Fruit fly (Drosophila melanogaster): Measurements from ENCODE around the gene mRpL15.

The mRpL15 gene

dm6 chr3L:20403493-20404379 is 32.3 kb downstream of the mRpL15 start:
- TF ChIP-seq Myc (optimal IDR thresholded peaks at IDR 0.05) (no peak), psq (optimal IDR thresholded peaks at IDR 0.05) (peak; percentile 45)

- TF ChIP-seq psq (optimal IDR thresholded peaks at IDR 0.05) (peak; percentile 83), insv (optimal IDR thresholded peaks at IDR 0.05) (no peak)
Measured at dm6 chr3L:20402665-20403492, 33.1 kb downstream of the mRpL15 start.

dm6 chr3L:20401026-20401912 is 34.7 kb downstream of the mRpL15 start, which contains the start of gene trbl:
trbl (minus strand) TSS chr3L:20401609.
- peak; percentile 89 for TF ChIP-seq psq (optimal IDR thresholded peaks at IDR 0.05)
- TF ChIP-seq Sin3A (optimal IDR thresholded peaks at IDR 0.05): no peak
- TF ChIP-seq ttk (optimal IDR thresholded peaks at IDR 0.05): no peak
- no peak for TF ChIP-seq h (optimal IDR thresholded peaks at IDR 0.05)
- TF ChIP-seq insv (optimal IDR thresholded peaks at IDR 0.05): peak; percentile 92

- TF ChIP-seq h (optimal IDR thresholded peaks at IDR 0.05): no peak
- peak; percentile 98 for TF ChIP-seq ttk (optimal IDR thresholded peaks at IDR 0.05)
- TF ChIP-seq psq (optimal IDR thresholded peaks at IDR 0.05): no peak
- no peak for TF ChIP-seq insv (optimal IDR thresholded peaks at IDR 0.05)
- no peak for TF ChIP-seq Sin3A (optimal IDR thresholded peaks at IDR 0.05)
- no peak for TF ChIP-seq Myc (optimal IDR thresholded peaks at IDR 0.05)
Measured at dm6 chr3L:20400515-20400914, 35.5 kb downstream of the mRpL15 start.

- TF ChIP-seq psq (optimal IDR thresholded peaks at IDR 0.05) (no peak), h (optimal IDR thresholded peaks at IDR 0.05) (no peak), ttk (optimal IDR thresholded peaks at IDR 0.05) (no peak), insv (optimal IDR thresholded peaks at IDR 0.05) (no peak), Myc (optimal IDR thresholded peaks at IDR 0.05) (no peak), Sin3A (optimal IDR thresholded peaks at IDR 0.05) (no peak)
Measured at dm6 chr3L:20399550-20400109, 36.4 kb downstream of the mRpL15 start.

dm6 chr3L:20398243-20399222 is 37.5 kb downstream of the mRpL15 start:
- TF ChIP-seq Myc (optimal IDR thresholded peaks at IDR 0.05): no peak
- no peak for TF ChIP-seq ttk (optimal IDR thresholded peaks at IDR 0.05)
- TF ChIP-seq insv (optimal IDR thresholded peaks at IDR 0.05): no peak
- no peak for TF ChIP-seq psq (optimal IDR thresholded peaks at IDR 0.05)
- TF ChIP-seq h (optimal IDR thresholded peaks at IDR 0.05): no peak
- no peak for TF ChIP-seq Sin3A (optimal IDR thresholded peaks at IDR 0.05)

DNA sequence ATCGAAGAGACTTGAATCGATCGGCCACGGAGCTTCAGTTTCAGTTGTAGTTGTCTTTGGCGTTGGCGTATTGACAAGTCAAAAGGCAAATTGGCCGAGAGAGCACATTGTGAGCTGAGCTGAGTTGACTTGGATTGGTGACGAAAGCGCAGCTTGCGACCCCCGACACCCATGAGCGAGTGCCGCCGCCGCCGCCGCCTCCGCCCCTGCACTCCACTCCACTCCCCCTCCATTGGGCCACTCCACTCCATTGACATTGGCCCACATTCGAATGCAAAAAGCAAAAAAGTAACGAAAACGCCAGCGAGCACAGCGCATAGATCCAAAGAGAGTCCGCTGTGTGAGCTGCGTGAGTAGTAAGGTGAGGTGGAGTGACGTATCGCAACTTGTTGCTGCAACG is 38.2 kb downstream of the mRpL15 start:
- TF ChIP-seq Myc (optimal IDR thresholded peaks at IDR 0.05) (no peak), Sin3A (optimal IDR thresholded peaks at IDR 0.05) (no peak), psq (optimal IDR thresholded peaks at IDR 0.05) (no peak), insv (optimal IDR thresholded peaks at IDR 0.05) (no peak), ttk (optimal IDR thresholded peaks at IDR 0.05) (no peak), h (optimal IDR thresholded peaks at IDR 0.05) (no peak)

DNA sequence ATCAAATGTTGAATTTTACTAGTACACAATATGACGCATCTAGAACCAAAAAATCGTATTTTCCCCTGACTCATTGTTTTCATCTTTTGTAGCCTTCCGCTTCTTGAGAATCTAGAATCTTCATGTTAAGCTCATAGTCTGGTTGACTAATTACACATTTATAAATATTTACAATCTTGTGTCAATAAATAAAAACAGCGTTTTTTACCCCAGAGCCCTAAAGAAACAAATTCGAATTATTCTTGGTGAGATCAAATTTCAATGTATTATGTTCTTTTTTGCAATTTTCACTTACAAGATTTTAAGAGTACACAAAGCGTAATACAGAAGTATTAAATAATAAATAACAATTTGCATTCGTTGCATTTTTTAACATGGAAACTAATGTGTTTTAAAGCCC is 40.0 kb downstream of the mRpL15 start:
- TF ChIP-seq psq (optimal IDR thresholded peaks at IDR 0.05): no peak
- TF ChIP-seq ttk (optimal IDR thresholded peaks at IDR 0.05): no peak
- no peak for TF ChIP-seq Sin3A (optimal IDR thresholded peaks at IDR 0.05)
- TF ChIP-seq Myc (optimal IDR thresholded peaks at IDR 0.05): no peak

- no peak for TF ChIP-seq ttk (optimal IDR thresholded peaks at IDR 0.05)
- no peak for TF ChIP-seq insv (optimal IDR thresholded peaks at IDR 0.05)
- TF ChIP-seq Sin3A (optimal IDR thresholded peaks at IDR 0.05): no peak
- no peak for TF ChIP-seq Myc (optimal IDR thresholded peaks at IDR 0.05)
- no peak for TF ChIP-seq h (optimal IDR thresholded peaks at IDR 0.05)
- TF ChIP-seq psq (optimal IDR thresholded peaks at IDR 0.05): no peak
Measured at dm6 chr3L:20395257-20395909, 40.6 kb downstream of the mRpL15 start.

- no peak for TF ChIP-seq h (optimal IDR thresholded peaks at IDR 0.05)
- no peak for TF ChIP-seq ttk (optimal IDR thresholded peaks at IDR 0.05)
- no peak for TF ChIP-seq insv (optimal IDR thresholded peaks at IDR 0.05)
- TF ChIP-seq psq (optimal IDR thresholded peaks at IDR 0.05): no peak
- no peak for TF ChIP-seq Myc (optimal IDR thresholded peaks at IDR 0.05)
- TF ChIP-seq Sin3A (optimal IDR thresholded peaks at IDR 0.05): no peak
Measured at dm6 chr3L:20393357-20393756, 42.7 kb downstream of the mRpL15 start, which contains the start of gene CG33969. CG33969 (minus strand) TSS chr3L:20393553.

Data from Kc167 (cell line).